Worm (Caenorhabditis elegans): ENCODE results near the gene F58F12.12.

ce11 chrII:6366696-6367095 is 14.3 kb upstream of the F58F12.12 start, which contains the start of gene ctsa-4.1:
- no peak for TF ChIP-seq egl-27 (tag; optimal IDR thresholded peaks at IDR 0.05)
- no peak for TF ChIP-seq ama-1 (optimal IDR thresholded peaks at IDR 0.05)
- TF ChIP-seq skn-1 (tag; optimal IDR thresholded peaks at IDR 0.05), result no peak
